Fruit fly (Drosophila melanogaster) whole organism: Measurements from ENCODE around the gene CG4009.
A peak's percentile ranks its signal among the peaks of the same experiment; 100 is the strongest.

ENCODE experiments used
- CG8478 ChIP-seq: fragments of >200 bp; optimal IDR thresholded peaks from 2 replicates; lab custom pipeline; 2018; ENCODE audit warnings: inconsistent platforms
- Dll ChIP-seq: fragments of >200 bp; optimal IDR thresholded peaks from 2 replicates; lab custom pipeline; 2017
- EcR ChIP-seq, 2 experiments: fragments of >200 bp; optimal IDR thresholded peaks; 2 replicates each; lab custom pipeline; 2017; ENCODE audit warnings: missing biosample characterization in 2 of 2, missing genetic modification characterization in 2 of 2, missing genetic modification reagents in 2 of 2
- pan ChIP-seq: fragments of >200 bp; optimal IDR thresholded peaks from 2 replicates; lab custom pipeline; 2017
- psq ChIP-seq: fragments of >200 bp; optimal IDR thresholded peaks from 2 replicates; lab custom pipeline; 2017
- usp ChIP-seq: fragments of >200 bp; optimal IDR thresholded peaks from 2 replicates; lab custom pipeline; 2017; ENCODE audit warnings: missing biosample characterization, missing genetic modification characterization, mixed read lengths

Gene CG4009

dm6 chr3R:17054528-17054927 is 18.7 kb upstream of the CG4009 start:
- no peak for TF ChIP-seq CG8478 (lab: Kevin White, UChicago)
- no peak for TF ChIP-seq pan (lab: Kevin White, UChicago)
- TF ChIP-seq usp (GFP tag; lab: Kevin White, UChicago): no peak
- TF ChIP-seq psq (lab: Kevin White, UChicago): no peak
- TF ChIP-seq EcR (GFP tag; optimal IDR thresholded peaks at IDR 0.05; lab: Kevin White, UChicago): no peak
- TF ChIP-seq Dll (lab: Kevin White, UChicago): no peak

DNA sequence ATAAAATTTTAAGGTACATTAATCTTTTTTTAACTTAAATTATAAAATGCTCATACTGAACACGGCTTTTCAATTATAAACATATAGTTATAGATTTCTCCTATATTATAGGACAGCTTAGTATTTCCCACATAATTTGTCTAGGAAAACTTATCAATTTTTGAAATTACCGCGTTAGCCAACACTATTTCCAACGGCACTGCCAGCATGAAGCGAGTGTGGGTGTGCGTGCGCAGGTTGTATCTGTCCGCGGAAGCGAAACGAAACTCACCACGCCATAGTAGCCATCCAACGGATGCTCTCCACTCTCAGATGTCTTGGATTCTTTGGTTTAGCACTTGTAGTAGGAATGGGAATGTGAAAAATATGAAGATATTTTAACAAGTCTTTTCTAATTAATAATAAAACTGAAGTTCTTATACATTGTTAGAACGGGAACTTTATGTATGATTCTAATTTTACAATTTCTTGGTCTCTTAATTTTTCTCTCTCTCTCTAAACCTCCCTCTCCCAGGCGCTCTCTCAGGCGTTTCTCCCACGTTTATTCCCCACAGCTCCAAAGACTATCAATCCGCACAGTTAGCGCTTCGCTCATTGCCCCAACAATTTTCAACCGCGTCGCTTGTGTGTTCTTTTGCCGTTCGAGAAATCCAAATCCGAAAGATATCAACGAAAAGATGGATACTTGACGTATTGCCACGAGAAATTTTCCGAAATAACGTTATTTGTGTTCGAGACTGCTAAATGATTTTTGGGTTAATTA is 17.8 kb upstream of the CG4009 start, which contains the start of gene Dad:
Gene Dad (plus strand): TSS at position 593 of the 763 bp plus-strand sequence.
- no peak for TF ChIP-seq usp (GFP tag; lab: Kevin White, UChicago)
- TF ChIP-seq Dll (lab: Kevin White, UChicago): peak; percentile 90

DNA sequence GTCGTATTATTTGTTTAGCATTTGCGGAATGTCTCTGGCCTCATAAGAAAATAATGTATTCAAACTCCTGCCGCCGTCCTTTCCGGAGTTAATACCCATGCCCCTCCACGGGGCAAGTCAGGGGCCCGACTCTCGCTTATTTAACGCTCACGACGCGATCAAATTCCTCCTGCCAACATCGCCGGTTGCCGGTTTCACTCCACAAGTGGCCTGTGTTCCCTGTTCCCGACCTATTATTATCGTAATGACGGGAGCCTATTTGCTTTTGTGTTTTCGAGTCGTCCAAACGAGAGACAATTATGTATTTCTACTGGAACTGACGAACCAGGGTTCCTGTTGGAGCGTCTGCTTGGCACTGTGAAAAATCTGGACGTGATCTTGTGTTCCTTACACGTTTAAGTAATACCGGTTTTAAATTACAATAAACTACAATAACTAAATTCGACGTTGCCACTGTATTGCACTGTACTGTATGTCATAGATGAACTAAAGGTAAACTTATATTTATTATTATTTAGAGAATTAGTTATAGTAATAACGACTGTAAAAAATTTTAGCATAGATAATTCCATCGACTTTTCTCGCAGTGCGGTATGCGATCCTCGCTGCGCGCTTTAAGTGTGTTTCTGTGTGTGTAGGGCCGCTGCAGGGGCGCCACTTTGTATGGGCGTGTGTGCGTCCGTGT is 16.8 kb upstream of the CG4009 start:
- TF ChIP-seq pan (lab: Kevin White, UChicago) (no peak), CG8478 (lab: Kevin White, UChicago) (no peak), Dll (lab: Kevin White, UChicago) (peak; percentile 37), psq (lab: Kevin White, UChicago) (no peak), usp (GFP tag; lab: Kevin White, UChicago) (no peak), EcR (GFP tag; optimal IDR thresholded peaks at IDR 0.05; lab: Kevin White, UChicago) (no peak)

- TF ChIP-seq psq (lab: Kevin White, UChicago) (no peak), pan (lab: Kevin White, UChicago) (no peak), EcR (GFP tag; optimal IDR thresholded peaks at IDR 0.05; lab: Kevin White, UChicago) (no peak), CG8478 (lab: Kevin White, UChicago) (no peak), usp (GFP tag; lab: Kevin White, UChicago) (no peak), Dll (lab: Kevin White, UChicago) (no peak)
These were observed 13.0 kb upstream of the CG4009 start for dm6 chr3R:17048867-17049266.

DNA sequence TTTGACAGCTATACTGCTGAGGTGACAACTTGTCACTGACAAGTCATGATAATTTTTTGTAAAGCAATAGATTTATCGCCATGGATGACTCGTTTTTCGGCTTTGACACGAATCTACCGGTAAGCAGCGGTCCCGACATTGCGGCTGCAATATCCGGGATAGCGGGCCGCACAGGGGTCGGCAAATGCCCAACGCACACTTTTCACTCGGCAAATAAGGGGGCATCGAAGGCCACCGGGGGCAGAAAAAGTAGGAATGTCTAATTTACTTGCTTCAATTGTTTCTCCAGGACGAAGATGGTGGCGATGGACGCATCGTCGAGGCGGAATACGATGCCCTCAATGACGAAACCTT is 7.7 kb upstream of the CG4009 start:
- TF ChIP-seq CG8478 (lab: Kevin White, UChicago) (no peak), psq (lab: Kevin White, UChicago) (no peak), pan (lab: Kevin White, UChicago) (no peak), usp (GFP tag; lab: Kevin White, UChicago) (no peak), EcR (GFP tag; optimal IDR thresholded peaks at IDR 0.05; lab: Kevin White, UChicago) (no peak), Dll (lab: Kevin White, UChicago) (no peak)

- TF ChIP-seq pan (lab: Kevin White, UChicago) (no peak), CG8478 (lab: Kevin White, UChicago) (no peak), psq (lab: Kevin White, UChicago) (no peak), Dll (lab: Kevin White, UChicago) (no peak), usp (GFP tag; lab: Kevin White, UChicago) (no peak), EcR (GFP tag; optimal IDR thresholded peaks at IDR 0.05; lab: Kevin White, UChicago) (no peak)
These were observed 7.2 kb upstream of the CG4009 start, which contains the start of the genes bdwf and Patr-1 for dm6 chr3R:17042838-17043569. Gene bdwf, minus strand, starts transcription at chr3R:17043136. Gene Patr-1, plus strand, starts transcription at chr3R:17043564.

dm6 chr3R:17039993-17040807 is 4.4 kb upstream of the CG4009 start, which contains the start of the genes CG18213 and Trm7-32:
Gene CG18213, minus strand, starts transcription at chr3R:17040203.
Gene Trm7-32, plus strand, starts transcription at chr3R:17040682.
- TF ChIP-seq EcR (GFP tag; optimal IDR thresholded peaks at IDR 0.05; lab: Kevin White, UChicago) (no peak), pan (lab: Kevin White, UChicago) (no peak), Dll (lab: Kevin White, UChicago) (no peak), usp (GFP tag; lab: Kevin White, UChicago) (no peak), psq (lab: Kevin White, UChicago) (no peak), CG8478 (lab: Kevin White, UChicago) (no peak)

dm6 chr3R:17031502-17031901 is 4.3 kb downstream of the CG4009 start, which contains the start of gene CG31268:
Gene CG31268, plus strand, starts transcription at chr3R:17031802.
- TF ChIP-seq CG8478 (lab: Kevin White, UChicago) (no peak), psq (lab: Kevin White, UChicago) (no peak), Dll (lab: Kevin White, UChicago) (no peak), pan (lab: Kevin White, UChicago) (no peak), usp (GFP tag; lab: Kevin White, UChicago) (no peak), EcR (GFP tag; optimal IDR thresholded peaks at IDR 0.05; lab: Kevin White, UChicago) (no peak)

dm6 chr3R:17029796-17030195 is 6.0 kb downstream of the CG4009 start:
- no peak for TF ChIP-seq EcR (GFP tag; optimal IDR thresholded peaks at IDR 0.05; lab: Kevin White, UChicago)
- TF ChIP-seq usp (GFP tag; lab: Kevin White, UChicago): no peak
- TF ChIP-seq pan (lab: Kevin White, UChicago): no peak
- TF ChIP-seq Dll (lab: Kevin White, UChicago): no peak
- TF ChIP-seq psq (lab: Kevin White, UChicago): no peak
- no peak for TF ChIP-seq CG8478 (lab: Kevin White, UChicago)

DNA sequence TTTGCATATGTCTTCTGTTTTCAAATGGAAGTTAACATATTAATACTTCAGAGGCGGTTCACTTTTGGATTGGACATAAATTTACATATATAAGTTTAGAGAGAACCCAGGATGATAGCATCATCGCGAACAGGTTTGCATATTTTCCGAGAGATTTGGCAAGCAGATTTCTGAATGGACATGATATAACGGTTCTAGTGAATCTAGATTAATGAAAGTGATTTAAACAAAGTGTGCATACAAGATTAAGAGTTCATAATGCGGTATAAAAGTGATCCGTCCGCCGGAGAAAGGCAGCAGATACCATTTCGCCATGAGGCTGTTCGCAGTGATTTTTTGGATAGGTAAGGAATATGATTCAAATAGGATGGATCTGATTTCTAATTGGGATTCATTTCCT is 7.5 kb downstream of the CG4009 start, which contains the start of gene CG5225:
Gene CG5225 (plus strand): TSS at position 301 of the 400 bp plus-strand sequence.
- TF ChIP-seq psq (lab: Kevin White, UChicago): no peak
- no peak for TF ChIP-seq Dll (lab: Kevin White, UChicago)
- TF ChIP-seq CG8478 (lab: Kevin White, UChicago): no peak
- TF ChIP-seq pan (lab: Kevin White, UChicago): no peak
- TF ChIP-seq EcR (GFP tag; optimal IDR thresholded peaks at IDR 0.05; lab: Kevin White, UChicago): no peak
- no peak for TF ChIP-seq usp (GFP tag; lab: Kevin White, UChicago)
